Fruit fly (Drosophila melanogaster) whole organism, embryonic: Measurements from ENCODE around the gene Rgl.

Source experiments
- BEAF-32 ChIP-seq: fragments of 200-800 bp; sonication (Bioruptor generic); optimal IDR thresholded peaks from 3 replicates; lab custom pipeline; 2017; ENCODE audit warnings: missing biosample characterization, missing genetic modification characterization, mild to moderate bottlenecking, moderate library complexity, missing genetic modification reagents
- CG10267 ChIP-seq: fragments of 200-800 bp; sonication (Bioruptor generic); optimal IDR thresholded peaks from 2 replicates; lab custom pipeline; 2018; ENCODE audit warnings: missing biosample characterization, mild to moderate bottlenecking, missing genetic modification characterization, moderate library complexity
- CG10979 ChIP-seq: fragments of 200-800 bp; sonication (Bioruptor generic); optimal IDR thresholded peaks from 2 replicates; lab custom pipeline; 2018; ENCODE audit warnings: missing biosample characterization, mild to moderate bottlenecking, missing genetic modification characterization, moderate library complexity
- CG12155 ChIP-seq: fragments of 200-800 bp; sonication (Bioruptor generic); optimal IDR thresholded peaks from 3 replicates; lab custom pipeline; 2016; ENCODE audit warnings: missing biosample characterization, missing genetic modification characterization
- CG12391 ChIP-seq: fragments of 200-800 bp; sonication (Bioruptor generic); optimal IDR thresholded peaks from 3 replicates; lab custom pipeline; 2018; ENCODE audit warnings: missing biosample characterization, mild to moderate bottlenecking, missing genetic modification characterization, moderate library complexity
- CG13424 ChIP-seq: fragments of 200-800 bp; sonication (Bioruptor generic); optimal IDR thresholded peaks from 2 replicates; lab custom pipeline; 2019; ENCODE audit warnings: missing biosample characterization, mild to moderate bottlenecking, missing genetic modification characterization, moderate library complexity
- CG14667 ChIP-seq: fragments of 200-800 bp; sonication (Bioruptor generic); IDR thresholded peaks from 2 replicates; pipeline ENCODE4 v1.3.6; 2022; ENCODE audit warnings: missing biosample characterization, missing genetic modification characterization
- CG14965 ChIP-seq: fragments of 200-800 bp; sonication (Bioruptor generic); optimal IDR thresholded peaks from 2 replicates; lab custom pipeline; 2016; ENCODE audit warnings: missing biosample characterization, missing genetic modification characterization, borderline replicate concordance
- CG16815 ChIP-seq: fragments of 200-800 bp; sonication (Bioruptor generic); optimal IDR thresholded peaks from 3 replicates; lab custom pipeline; 2017; ENCODE audit warnings: missing biosample characterization, mild to moderate bottlenecking, missing genetic modification characterization
- CG17359 ChIP-seq: fragments of 200-800 bp; sonication (Bioruptor generic); optimal IDR thresholded peaks from 3 replicates; lab custom pipeline; 2018; ENCODE audit warnings: missing biosample characterization, mild to moderate bottlenecking, missing genetic modification characterization, moderate library complexity
- CG17385 ChIP-seq: fragments of 200-800 bp; sonication (Bioruptor generic); optimal IDR thresholded peaks from 3 replicates; lab custom pipeline; 2018; ENCODE audit warnings: missing biosample characterization, mild to moderate bottlenecking, missing genetic modification characterization
- CG2129 ChIP-seq: fragments of 200-800 bp; sonication (Bioruptor generic); IDR thresholded peaks from 2 replicates; pipeline ENCODE4 v1.3.6; 2022; ENCODE audit warnings: missing biosample characterization, missing genetic modification characterization; ENCODE audit not compliant: partially characterized antibody
- CG2875 ChIP-seq: fragments of 200-800 bp; sonication (Bioruptor generic); optimal IDR thresholded peaks from 2 replicates; lab custom pipeline; 2017; ENCODE audit warnings: missing biosample characterization, mild to moderate bottlenecking, missing genetic modification characterization, missing genetic modification reagents
- CG33557 ChIP-seq: fragments of 200-800 bp; sonication (Bioruptor generic); optimal IDR thresholded peaks from 2 replicates; lab custom pipeline; 2019; ENCODE audit warnings: missing biosample characterization, mild to moderate bottlenecking, missing genetic modification characterization, moderate library complexity
- CG34224 ChIP-seq: fragments of 200-800 bp; sonication (Bioruptor generic); IDR thresholded peaks from 3 replicates; pipeline ENCODE4 v1.3.6; 2022; ENCODE audit warnings: missing biosample characterization, missing genetic modification characterization; ENCODE audit not compliant: partially characterized antibody
- CG34422 ChIP-seq: fragments of 200-800 bp; sonication (Bioruptor generic); IDR thresholded peaks from 3 replicates; pipeline ENCODE4 v1.3.6; 2022; ENCODE audit warnings: missing biosample characterization, missing genetic modification characterization
- CG4617 ChIP-seq: fragments of 200-800 bp; sonication (Bioruptor generic); optimal IDR thresholded peaks from 3 replicates; lab custom pipeline; 2016; ENCODE audit warnings: missing biosample characterization, missing genetic modification characterization, borderline replicate concordance
- CG6654 ChIP-seq: fragments of 200-800 bp; sonication (Bioruptor generic); optimal IDR thresholded peaks from 2 replicates; lab custom pipeline; 2017; ENCODE audit warnings: missing biosample characterization, mild to moderate bottlenecking, missing genetic modification characterization
- CG8089 ChIP-seq: fragments of 200-800 bp; sonication (Bioruptor generic); optimal IDR thresholded peaks from 3 replicates; lab custom pipeline; 2016; ENCODE audit warnings: missing biosample characterization, missing genetic modification characterization
- CG9727 ChIP-seq: fragments of 200-800 bp; sonication (Bioruptor generic); optimal IDR thresholded peaks from 3 replicates; lab custom pipeline; 2017; ENCODE audit warnings: missing biosample characterization, mild to moderate bottlenecking, missing genetic modification characterization
- CG9932 ChIP-seq: fragments of 200-800 bp; sonication (Bioruptor generic); IDR thresholded peaks from 2 replicates; pipeline ENCODE4 v1.3.6; 2022; ENCODE audit warnings: missing biosample characterization, missing genetic modification characterization
- Doc3 ChIP-seq: fragments of 200-800 bp; sonication (Bioruptor generic); IDR thresholded peaks from 3 replicates; pipeline ENCODE4 v1.3.6; 2022; ENCODE audit warnings: missing biosample characterization, missing genetic modification characterization; ENCODE audit not compliant: partially characterized antibody
- ERR ChIP-seq: fragments of 200-800 bp; sonication (Bioruptor generic); optimal IDR thresholded peaks from 2 replicates; lab custom pipeline; 2016; ENCODE audit warnings: missing biosample characterization, missing genetic modification characterization
- HmgZ ChIP-seq: fragments of 200-800 bp; sonication (Bioruptor generic); optimal IDR thresholded peaks from 2 replicates; lab custom pipeline; 2018; ENCODE audit warnings: missing biosample characterization, mild to moderate bottlenecking, missing genetic modification characterization
- Hr39 ChIP-seq: fragments of >200 bp; optimal IDR thresholded peaks from 2 replicates; lab custom pipeline; 2017
- Lim3 ChIP-seq: fragments of 200-800 bp; sonication (Bioruptor generic); IDR thresholded peaks from 2 replicates; pipeline ENCODE4 v1.3.6; 2022; ENCODE audit warnings: missing biosample characterization, missing genetic modification characterization
- Mes4 ChIP-seq: fragments of 200-800 bp; sonication (Bioruptor generic); optimal IDR thresholded peaks from 2 replicates; lab custom pipeline; 2016; ENCODE audit warnings: missing biosample characterization, missing genetic modification characterization
- Nf-YC ChIP-seq: fragments of 200-800 bp; optimal IDR thresholded peaks from 3 replicates; lab custom pipeline; 2019; ENCODE audit warnings: missing biosample characterization, mild to moderate bottlenecking, missing genetic modification characterization, moderate library complexity
- Ravus ChIP-seq: fragments of 200-800 bp; sonication (Bioruptor generic); IDR thresholded peaks from 2 replicates; pipeline ENCODE4 v1.3.6; 2022; ENCODE audit warnings: missing biosample characterization, missing genetic modification characterization
- Rx ChIP-seq: fragments of 200-800 bp; sonication (Bioruptor generic); IDR thresholded peaks from 2 replicates; pipeline ENCODE4 v1.3.6; 2022; ENCODE audit warnings: missing biosample characterization, missing genetic modification characterization
- YL-1 ChIP-seq: fragments of 200-800 bp; sonication (Bioruptor generic); optimal IDR thresholded peaks from 3 replicates; lab custom pipeline; 2017; ENCODE audit warnings: missing biosample characterization, mild to moderate bottlenecking, missing genetic modification characterization
- az2 ChIP-seq: fragments of 200-800 bp; sonication (Bioruptor generic); optimal IDR thresholded peaks from 3 replicates; lab custom pipeline; 2016; ENCODE audit warnings: missing biosample characterization, missing genetic modification characterization
- bigmax ChIP-seq: fragments of 200-800 bp; sonication (Bioruptor generic); optimal IDR thresholded peaks from 2 replicates; lab custom pipeline; 2018; ENCODE audit warnings: missing biosample characterization, mild to moderate bottlenecking, missing genetic modification characterization
- chm ChIP-seq: fragments of 200-800 bp; sonication (Bioruptor generic); IDR thresholded peaks from 2 replicates; pipeline ENCODE4 v1.3.6; 2022; ENCODE audit warnings: missing biosample characterization, missing genetic modification characterization
- crc ChIP-seq: fragments of 200-800 bp; sonication (Bioruptor generic); optimal IDR thresholded peaks from 2 replicates; lab custom pipeline; 2016; ENCODE audit warnings: missing biosample characterization, missing genetic modification characterization
- danr ChIP-seq: fragments of 200-800 bp; sonication (Bioruptor generic); IDR thresholded peaks from 2 replicates; pipeline ENCODE4 v1.3.6; 2022; ENCODE audit warnings: missing biosample characterization, missing genetic modification characterization
- dmrt99B ChIP-seq: fragments of 200-800 bp; sonication (Bioruptor generic); optimal IDR thresholded peaks from 2 replicates; lab custom pipeline; 2018; ENCODE audit warnings: missing biosample characterization, mild to moderate bottlenecking, missing genetic modification characterization, moderate library complexity
- ewg ChIP-seq: fragments of 200-800 bp; sonication (Bioruptor generic); optimal IDR thresholded peaks from 3 replicates; lab custom pipeline; 2017; ENCODE audit warnings: mild to moderate bottlenecking, missing biosample characterization, missing genetic modification reagents, missing genetic modification characterization
- fd3F ChIP-seq: fragments of 200-800 bp; sonication (Bioruptor generic); optimal IDR thresholded peaks from 2 replicates; lab custom pipeline; 2018; ENCODE audit warnings: missing biosample characterization, mild to moderate bottlenecking, missing genetic modification characterization, moderate library complexity
- hth ChIP-seq: fragments of >200 bp; optimal IDR thresholded peaks from 2 replicates; lab custom pipeline; 2017; ENCODE audit warnings: inconsistent platforms
- inv ChIP-seq: fragments of 200-800 bp; sonication (Bioruptor generic); IDR thresholded peaks from 2 replicates; pipeline ENCODE4 v1.3.6; 2022; ENCODE audit warnings: missing biosample characterization, missing genetic modification characterization; ENCODE audit not compliant: partially characterized antibody
- jumu ChIP-seq: fragments of 200-800 bp; sonication (Bioruptor generic); optimal IDR thresholded peaks from 3 replicates; lab custom pipeline; 2016; ENCODE audit warnings: missing biosample characterization, missing genetic modification characterization
- lmd ChIP-seq: fragments of 200-800 bp; sonication (Bioruptor generic); IDR thresholded peaks from 2 replicates; pipeline ENCODE4 v1.3.6; 2022; ENCODE audit warnings: missing biosample characterization, missing genetic modification characterization
- schlank ChIP-seq: fragments of 200-800 bp; sonication (Bioruptor generic); optimal IDR thresholded peaks from 2 replicates; lab custom pipeline; 2018; ENCODE audit warnings: missing biosample characterization, mild to moderate bottlenecking, missing genetic modification characterization
- sob ChIP-seq: fragments of 200-800 bp; sonication (Bioruptor generic); IDR thresholded peaks from 2 replicates; pipeline ENCODE4 v1.3.6; 2022; ENCODE audit warnings: missing biosample characterization, missing genetic modification characterization
- ssp ChIP-seq: fragments of 200-800 bp; sonication (Bioruptor generic); IDR thresholded peaks from 2 replicates; pipeline ENCODE4 v1.3.6; 2022; ENCODE audit warnings: missing biosample characterization, missing genetic modification characterization
- usp ChIP-seq: fragments of >200 bp; optimal IDR thresholded peaks from 2 replicates; lab custom pipeline; 2017; ENCODE audit warnings: missing biosample characterization, missing genetic modification characterization
- vvl ChIP-seq: fragments of 200-800 bp; sonication (Bioruptor generic); IDR thresholded peaks from 2 replicates; pipeline ENCODE4 v1.3.6; 2022; ENCODE audit warnings: missing biosample characterization, missing genetic modification characterization
- wdn ChIP-seq: fragments of 200-800 bp; sonication (Bioruptor generic); IDR thresholded peaks from 2 replicates; pipeline ENCODE4 v1.3.6; 2022; ENCODE audit warnings: missing biosample characterization, missing genetic modification characterization
- zf30C ChIP-seq: fragments of 200-800 bp; sonication (Bioruptor generic); optimal IDR thresholded peaks from 3 replicates; lab custom pipeline; 2018; ENCODE audit warnings: missing biosample characterization, mild to moderate bottlenecking, missing genetic modification characterization
- zfh2 ChIP-seq: fragments of 200-800 bp; sonication (Bioruptor generic); optimal IDR thresholded peaks from 2 replicates; lab custom pipeline; 2016; ENCODE audit warnings: missing biosample characterization, missing genetic modification characterization

Rgl gene

DNA sequence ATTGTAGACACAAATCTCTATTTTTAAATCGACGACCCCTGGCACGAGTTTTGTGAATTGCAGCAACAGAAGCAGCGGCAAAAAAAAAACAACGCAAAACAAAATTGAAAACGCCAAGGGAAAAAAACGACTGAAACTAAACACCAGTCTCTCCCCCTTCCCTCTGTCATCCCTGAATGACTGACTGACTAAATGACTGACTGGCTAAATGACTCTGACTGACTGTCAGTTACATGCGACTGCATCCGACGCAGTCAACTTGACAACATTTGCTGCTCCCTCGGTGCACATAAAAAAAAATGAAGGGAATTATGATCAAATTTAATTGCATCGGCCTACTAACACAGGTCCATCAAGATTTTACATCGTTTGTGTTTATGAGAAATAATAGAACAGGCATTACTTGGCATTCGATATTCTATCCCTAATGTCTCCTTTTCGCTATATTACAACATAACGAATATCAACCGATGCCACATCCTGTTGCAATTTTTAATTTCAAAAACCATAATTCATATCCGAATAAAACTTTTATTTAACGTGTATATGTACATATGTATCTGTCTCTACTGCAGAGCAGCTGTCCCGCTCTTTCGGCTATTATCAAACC lies 7.4 kb downstream of the Rgl start (continued):
- TF ChIP-seq Mes4 (GFP tag; lab: Kevin White, UChicago) (no peak), zf30C (GFP tag; lab: Kevin White, UChicago) (no peak), zfh2 (GFP tag; lab: Kevin White, UChicago) (no peak), CG14965 (GFP tag; lab: Kevin White, UChicago) (no peak), CG34422 (GFP tag; lab: Robert Waterston, UW) (no peak), Hr39 (no peak), ERR (GFP tag; lab: Kevin White, UChicago) (no peak), fd3F (GFP tag; lab: Kevin White, UChicago) (no peak), CG2875 (peak; percentile 16), Nf-YC (tag; lab: Kevin White, UChicago) (no peak), jumu (GFP tag; lab: Kevin White, UChicago) (peak; percentile 14), inv (GFP tag; lab: Robert Waterston, UW) (no peak), CG17359 (tag; lab: Kevin White, UChicago) (peak; percentile 52), az2 (GFP tag; lab: Kevin White, UChicago) (no peak), ewg (GFP tag; lab: Kevin White, UChicago) (no peak), dmrt99B (tag; lab: Kevin White, UChicago) (peak; percentile 83), danr (GFP tag; lab: Robert Waterston, UW) (no peak), CG17385 (GFP tag; lab: Kevin White, UChicago) (no peak), BEAF-32 (GFP tag; lab: Kevin White, UChicago) (no peak), Lim3 (GFP tag; lab: Robert Waterston, UW) (no peak), bigmax (GFP tag; lab: Kevin White, UChicago) (no peak), CG4617 (GFP tag; lab: Kevin White, UChicago) (peak; percentile 2), CG12155 (GFP tag; lab: Kevin White, UChicago) (no peak), CG2129 (no peak), CG13424 (tag; lab: Kevin White, UChicago) (peak; percentile 34), Doc3 (GFP tag; lab: Robert Waterston, UW) (no peak), crc (GFP tag; lab: Kevin White, UChicago) (no peak), YL-1 (no peak), lmd (GFP tag; lab: Robert Waterston, UW) (0 out of 2 replicates have a peak, but pooled peaks have one; percentile 19), CG12391 (peak; percentile 30), ssp (GFP tag; lab: Robert Waterston, UW) (no peak), CG6654 (no peak), sob (GFP tag; lab: Robert Waterston, UW) (no peak), schlank (tag; lab: Kevin White, UChicago) (no peak), CG9727 (peak; percentile 45), CG16815 (GFP tag; lab: Kevin White, UChicago) (no peak), Rx (GFP tag; lab: Robert Waterston, UW) (no peak), CG33557 (GFP tag; lab: Kevin White, UChicago) (no peak), CG8089 (GFP tag; lab: Kevin White, UChicago) (no peak), usp (GFP tag; lab: Kevin White, UChicago) (no peak), wdn (GFP tag; lab: Robert Waterston, UW) (no peak), hth (lab: Kevin White, UChicago) (no peak), CG34224 (GFP tag; lab: Robert Waterston, UW) (no peak), Ravus (GFP tag; lab: Robert Waterston, UW) (no peak), HmgZ (tag; lab: Kevin White, UChicago) (no peak), chm (GFP tag; lab: Robert Waterston, UW) (no peak), CG10267 (peak; percentile 23), vvl (GFP tag; lab: Robert Waterston, UW) (no peak), CG9932 (GFP tag; lab: Robert Waterston, UW) (no peak), CG14667 (no peak), CG10979 (tag; lab: Kevin White, UChicago) (peak; percentile 26)
